Fruit fly (Drosophila melanogaster): ENCODE data around the gene CG16972.
"Not testable (repeated sequence)": the region's sequence is repeated elsewhere in the genome, so short reads cannot be mapped to it uniquely, and the experiment has no call there.

CG16972 gene

DNA sequence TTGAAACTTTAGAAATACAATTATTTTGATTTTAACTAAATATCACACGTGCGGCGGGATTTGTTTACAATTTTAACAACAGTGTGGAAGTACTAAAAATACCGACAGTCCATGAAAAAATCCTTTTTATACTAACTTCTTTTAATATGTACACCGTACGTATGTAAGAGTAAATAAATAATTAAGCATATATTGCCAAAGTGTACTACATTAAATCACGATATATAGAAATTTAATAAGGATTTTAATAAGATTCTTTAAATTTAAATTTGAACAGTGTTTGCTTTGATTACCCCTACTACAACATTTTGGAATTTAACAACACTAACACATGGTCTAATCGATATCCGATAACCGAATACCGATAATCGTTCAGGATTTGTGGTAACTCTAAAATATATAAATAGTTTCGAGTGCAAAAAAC lies 19.1 kb upstream of the CG16972 start, which contains the start of the genes Ski6 and CG16812:
Gene Ski6, minus strand, starts transcription at position 205 of the 424 bp plus-strand sequence.
Gene CG16812, plus strand, starts transcription at position 363 of the 424 bp plus-strand sequence.
- no peak for TF ChIP-seq EcR (GFP tag; optimal IDR thresholded peaks at IDR 0.05)
- peak; percentile 67 for TF ChIP-seq Ets98B (GFP tag; IDR thresholded peaks at IDR 0.05)
- 0 out of 3 replicates have a peak, but pooled peaks have one; percentile 27 for TF ChIP-seq CG4496 (GFP tag; IDR thresholded peaks at IDR 0.05)
- no peak for TF ChIP-seq gl (tag; optimal IDR thresholded peaks at IDR 0.05)
- no peak for TF ChIP-seq CG14655 (GFP tag; optimal IDR thresholded peaks at IDR 0.05)
- TF ChIP-seq CG34367 (tag; optimal IDR thresholded peaks at IDR 0.05): peak; percentile 22
- TF ChIP-seq CG12605 (GFP tag; IDR thresholded peaks at IDR 0.05): 0 out of 2 replicates have a peak, but pooled peaks have one; percentile 47
- peak; percentile 62 for TF ChIP-seq CG15710 (tag; optimal IDR thresholded peaks at IDR 0.05)
- TF ChIP-seq CG32121 (GFP tag; IDR thresholded peaks at IDR 0.05): peak; percentile 33; the same call in 1 of the 2 replicates

- TF ChIP-seq Snoo (tag; optimal IDR thresholded peaks at IDR 0.05) (no peak), CG8301 (tag; optimal IDR thresholded peaks at IDR 0.05) (no peak), CG13204 (GFP tag; optimal IDR thresholded peaks at IDR 0.05) (no peak), EcR (GFP tag; optimal IDR thresholded peaks at IDR 0.05) (peak; percentile 22), CG10348 (GFP tag; IDR thresholded peaks at IDR 0.05) (no peak), fd96Ca (GFP tag; IDR thresholded peaks at IDR 0.05) (no peak)
Observed at dm6 chr2L:13219281-13220092, 16.4 kb upstream of the CG16972 start, which contains the start of the genes CG9426 and mRF1. Gene CG9426 (minus strand): TSS chr2L:13219923. Gene mRF1 (plus strand): TSS chr2L:13219979.

DNA sequence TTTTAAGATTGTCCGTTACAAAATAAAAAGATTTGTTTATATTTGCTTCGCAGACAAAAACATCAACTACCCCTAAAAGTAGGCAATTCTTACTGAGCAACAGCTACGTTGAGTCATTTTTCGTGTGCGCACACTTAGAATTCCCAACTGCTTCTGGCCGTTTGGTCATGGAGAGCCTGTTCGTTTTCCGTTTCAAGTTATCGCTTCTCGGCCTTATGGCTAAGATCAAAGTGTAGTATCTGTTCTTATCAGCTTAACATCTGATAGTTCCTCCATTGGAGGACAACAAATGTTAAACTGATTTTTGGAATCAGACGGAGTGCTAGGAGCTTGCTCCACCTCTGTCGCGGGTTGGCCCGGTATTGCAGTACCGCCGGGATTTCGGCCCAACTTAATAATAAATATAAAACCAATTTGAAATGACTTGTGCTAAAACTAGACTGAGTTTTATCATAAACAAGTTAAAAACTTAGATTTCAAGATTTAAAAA lies 12.6 kb upstream of the CG16972 start:
- TF ChIP-seq CG4496 (GFP tag; IDR thresholded peaks at IDR 0.05) (peak; percentile 62; the same call in 1 of the 3 replicates), D1 (tag; optimal IDR thresholded peaks at IDR 0.05) (peak; percentile 48), CG32121 (GFP tag; IDR thresholded peaks at IDR 0.05) (peak; percentile 47; the same call in 1 of the 2 replicates), Ets98B (GFP tag; IDR thresholded peaks at IDR 0.05) (0 out of 2 replicates have a peak, but pooled peaks have one; percentile 42)

DNA sequence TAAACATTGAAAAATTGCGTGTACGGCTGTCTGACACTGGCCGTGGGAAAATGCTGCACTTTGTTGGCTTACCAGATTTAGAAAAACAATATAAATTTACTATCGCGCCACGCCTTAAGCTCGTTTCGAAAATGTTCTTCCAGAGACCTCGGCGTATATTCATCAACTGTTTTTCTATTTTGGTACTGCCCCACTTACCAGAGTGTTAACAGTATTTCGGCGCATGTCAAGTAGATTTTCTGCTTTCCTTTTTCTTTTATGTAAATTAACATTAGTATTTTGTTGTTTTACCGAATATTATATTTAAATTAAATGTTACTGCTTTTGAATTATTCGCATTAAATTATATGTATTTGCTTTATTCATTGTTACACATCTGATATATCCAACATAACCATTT lies 11.9 kb upstream of the CG16972 start, which contains the start of gene kek4:
Gene kek4, minus strand, starts transcription at position 341 of the 400 bp plus-strand sequence.
- no peak for TF ChIP-seq CG10348 (GFP tag; IDR thresholded peaks at IDR 0.05)
- no peak for TF ChIP-seq CG8301 (tag; optimal IDR thresholded peaks at IDR 0.05)
- no peak for TF ChIP-seq Pif1A (GFP tag; optimal IDR thresholded peaks at IDR 0.05)
- no peak for TF ChIP-seq fd96Ca (GFP tag; IDR thresholded peaks at IDR 0.05)
- TF ChIP-seq CG14655 (GFP tag; optimal IDR thresholded peaks at IDR 0.05): no peak
- TF ChIP-seq gl (tag; optimal IDR thresholded peaks at IDR 0.05): no peak
- no peak for TF ChIP-seq CG8159 (tag; optimal IDR thresholded peaks at IDR 0.05)
- no peak for TF ChIP-seq D1 (tag; optimal IDR thresholded peaks at IDR 0.05)
- TF ChIP-seq rn (GFP tag; IDR thresholded peaks at IDR 0.05): no peak
- TF ChIP-seq CG17806 (tag; optimal IDR thresholded peaks at IDR 0.05): no peak
- TF ChIP-seq Snoo (tag; optimal IDR thresholded peaks at IDR 0.05): no peak
- no peak for TF ChIP-seq CG15710 (tag; optimal IDR thresholded peaks at IDR 0.05)
- TF ChIP-seq EcR (GFP tag; optimal IDR thresholded peaks at IDR 0.05): no peak
- no peak for TF ChIP-seq CG4496 (GFP tag; IDR thresholded peaks at IDR 0.05)
- TF ChIP-seq CG32121 (GFP tag; IDR thresholded peaks at IDR 0.05): no peak
- no peak for TF ChIP-seq CG34367 (tag; optimal IDR thresholded peaks at IDR 0.05)

DNA sequence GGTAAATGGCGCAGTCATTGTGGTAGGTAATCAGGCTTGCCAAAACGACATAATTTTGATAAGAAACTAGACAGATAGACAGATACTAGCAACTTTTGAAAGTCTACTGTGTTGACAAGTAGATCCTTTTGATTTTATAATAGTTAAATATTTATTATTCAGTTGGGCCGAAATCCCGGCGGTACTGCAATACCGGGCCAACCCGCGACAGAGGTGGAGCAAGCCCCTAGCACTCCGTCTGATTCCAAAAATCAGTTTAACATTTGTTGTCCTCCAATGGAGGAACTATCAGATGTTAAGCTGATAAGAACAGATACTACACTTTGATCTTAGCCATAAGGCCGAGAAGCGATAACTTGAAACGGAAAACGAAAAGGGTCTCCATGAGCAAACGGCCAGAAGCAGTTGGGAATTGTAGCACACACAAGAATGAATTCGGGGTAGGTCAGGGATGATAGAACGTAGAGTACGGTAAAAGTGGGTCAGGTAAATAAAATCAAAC lies 8.7 kb upstream of the CG16972 start, which contains the start of gene CG15482:
Gene CG15482, minus strand, starts transcription at position 51 of the 502 bp plus-strand sequence.
- TF ChIP-seq CG34367, gl, CG8159 (tag; optimal IDR thresholded peaks at IDR 0.05): not testable (repeated sequence)

- TF ChIP-seq CG4496 (GFP tag; IDR thresholded peaks at IDR 0.05) (0 out of 3 replicates have a peak, but pooled peaks have one; percentile 13), CG8301 (tag; optimal IDR thresholded peaks at IDR 0.05) (no peak), CG32121 (GFP tag; IDR thresholded peaks at IDR 0.05) (peak; percentile 17; the same call in 1 of the 2 replicates), CG13204 (GFP tag; optimal IDR thresholded peaks at IDR 0.05) (no peak), CG17806 (tag; optimal IDR thresholded peaks at IDR 0.05) (no peak), rn (GFP tag; IDR thresholded peaks at IDR 0.05) (no peak), CG34367 (tag; optimal IDR thresholded peaks at IDR 0.05) (no peak), CG14655 (GFP tag; optimal IDR thresholded peaks at IDR 0.05) (no peak), EcR (GFP tag; optimal IDR thresholded peaks at IDR 0.05) (no peak), CG8159 (tag; optimal IDR thresholded peaks at IDR 0.05) (no peak), gl (tag; optimal IDR thresholded peaks at IDR 0.05) (no peak), CG12605 (GFP tag; IDR thresholded peaks at IDR 0.05) (no peak), Pif1A (GFP tag; optimal IDR thresholded peaks at IDR 0.05) (no peak)
Observed at dm6 chr2L:13206857-13207463, 3.9 kb upstream of the CG16972 start.
